1 fruit fly cellular context compared by ENCODE assay signal in the genomic region with DNA sequence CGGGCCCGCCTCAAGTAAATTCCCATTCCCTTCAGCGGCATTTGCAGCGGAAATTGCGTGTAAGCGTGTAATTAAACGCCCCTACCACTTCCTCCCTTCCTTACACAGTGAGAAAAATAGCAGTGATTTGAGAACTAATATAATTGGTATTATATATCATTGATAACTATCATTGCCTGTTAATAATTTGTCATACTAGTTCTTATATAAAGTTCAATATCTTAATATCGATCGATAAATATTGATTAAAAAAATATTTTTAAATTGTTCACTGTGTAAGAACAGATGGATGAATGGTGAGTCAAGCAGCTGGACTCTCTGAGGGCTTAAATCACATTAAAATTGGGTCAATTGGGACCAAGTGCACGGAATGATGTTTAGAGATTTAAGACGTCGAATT.
TF ChIP-seq lines count a peak whose summit lies in the region.

No protein-coding gene starts in this region.

TF ChIP-seq in whole organism, embryonic, 481 proteins besides CTCF, POLR2A, EP300 and RAD21 (continued from another document):
- peak; percentile 49 for TF ChIP-seq zf30C (GFP tag; optimal IDR thresholded peaks at IDR 0.05; lab: Kevin White, UChicago)
- TF ChIP-seq CG12942 (GFP tag; optimal IDR thresholded peaks at IDR 0.05; lab: Kevin White, UChicago), result no peak
- peak; percentile 56 for TF ChIP-seq Nf-YC (tag; optimal IDR thresholded peaks at IDR 0.05; lab: Kevin White, UChicago)
- TF ChIP-seq trem (tag; optimal IDR thresholded peaks at IDR 0.05; lab: Kevin White, UChicago), result peak; percentile 59
- peak; percentile 21 for TF ChIP-seq CG8359 (GFP tag; optimal IDR thresholded peaks at IDR 0.05; lab: Kevin White, UChicago; ENCODE audit: borderline replicate concordance)
- peak; percentile 49; the same call in 1 of the 2 replicates for TF ChIP-seq CG14014 (GFP tag; IDR thresholded peaks at IDR 0.05; lab: Robert Waterston, UW)
- TF ChIP-seq pita (GFP tag; optimal IDR thresholded peaks at IDR 0.05; lab: Kevin White, UChicago), result no peak
- TF ChIP-seq BEAF-32 (GFP tag; optimal IDR thresholded peaks at IDR 0.05; lab: Kevin White, UChicago), result no peak
- 0 out of 2 replicates have a peak, but pooled peaks have one; percentile 7 for TF ChIP-seq cas (GFP tag; IDR thresholded peaks at IDR 0.05; lab: Robert Waterston, UW)
- no peak for TF ChIP-seq wdn (GFP tag; IDR thresholded peaks at IDR 0.05; lab: Robert Waterston, UW)
- peak; percentile 32; the same call in 1 of the 2 replicates for TF ChIP-seq CG14667 (GFP tag; IDR thresholded peaks at IDR 0.05; lab: Robert Waterston, UW)
- TF ChIP-seq chn (GFP tag; optimal IDR thresholded peaks at IDR 0.05; lab: Kevin White, UChicago), result no peak
- peak; percentile 71 for TF ChIP-seq phol (tag; optimal IDR thresholded peaks at IDR 0.05; lab: Kevin White, UChicago)
- peak; percentile 18 for TF ChIP-seq CG30403 (GFP tag; optimal IDR thresholded peaks at IDR 0.05; lab: Kevin White, UChicago)
- TF ChIP-seq Lpt (GFP tag; optimal IDR thresholded peaks at IDR 0.05; lab: Kevin White, UChicago), result no peak
- TF ChIP-seq sim (GFP tag; IDR thresholded peaks at IDR 0.05; lab: Robert Waterston, UW), result peak; percentile 67; the same call in 1 of the 2 replicates
- TF ChIP-seq Scr (GFP tag; IDR thresholded peaks at IDR 0.05; lab: Robert Waterston, UW; ENCODE audit: partially characterized antibody), result no peak
- TF ChIP-seq Tbp (GFP tag; optimal IDR thresholded peaks at IDR 0.05; lab: Kevin White, UChicago), result no peak
- TF ChIP-seq prd (optimal IDR thresholded peaks at IDR 0.05; lab: Kevin White, UChicago), result no peak
- peak; percentile 57; the same call in 1 of the 3 replicates for TF ChIP-seq prd (GFP tag; IDR thresholded peaks at IDR 0.05; lab: Robert Waterston, UW)
- peak; percentile 50 for TF ChIP-seq Fer1 (GFP tag; optimal IDR thresholded peaks at IDR 0.05; lab: Kevin White, UChicago)
- TF ChIP-seq ham (GFP tag; IDR thresholded peaks at IDR 0.05; lab: Robert Waterston, UW), result no peak
- TF ChIP-seq CG34422 (GFP tag; IDR thresholded peaks at IDR 0.05; lab: Robert Waterston, UW), result 0 out of 3 replicates have a peak, but pooled peaks have one; percentile 50
- TF ChIP-seq Hand (GFP tag; optimal IDR thresholded peaks at IDR 0.05; lab: Kevin White, UChicago), result no peak
- no peak for TF ChIP-seq CG17612 (GFP tag; IDR thresholded peaks at IDR 0.05; lab: Robert Waterston, UW)
- no peak for TF ChIP-seq org-1 (GFP tag; optimal IDR thresholded peaks at IDR 0.05; lab: Kevin White, UChicago)
- TF ChIP-seq CG17829 (tag; optimal IDR thresholded peaks at IDR 0.05; lab: Kevin White, UChicago), result peak; percentile 76
- no peak for TF ChIP-seq bcd (GFP tag; optimal IDR thresholded peaks at IDR 0.05; lab: Kevin White, UChicago)
- peak; percentile 63 for TF ChIP-seq CG6689 (GFP tag; IDR thresholded peaks at IDR 0.05; lab: Robert Waterston, UW)
- no peak for TF ChIP-seq sna (GFP tag; IDR thresholded peaks at IDR 0.05; lab: Robert Waterston, UW; ENCODE audit: partially characterized antibody)
- TF ChIP-seq dati (GFP tag; IDR thresholded peaks at IDR 0.05; lab: Robert Waterston, UW), result no peak
- TF ChIP-seq sens (GFP tag; lab: Kevin White, UChicago), result peak; percentile 53
- peak; percentile 24; the same call in 1 of the 2 replicates for TF ChIP-seq CG4730 (GFP tag; IDR thresholded peaks at IDR 0.05; lab: Robert Waterston, UW)
- 0 out of 4 replicates have a peak, but pooled peaks have one; percentile 39 for TF ChIP-seq Gug (GFP tag; IDR thresholded peaks at IDR 0.05; lab: Robert Waterston, UW)
- no peak for TF ChIP-seq Myb (GFP tag; optimal IDR thresholded peaks at IDR 0.05; lab: Kevin White, UChicago)
- TF ChIP-seq stwl (tag; optimal IDR thresholded peaks at IDR 0.05; lab: Kevin White, UChicago), result peak; percentile 0
- peak; percentile 34 for TF ChIP-seq Sox100B (GFP tag; optimal IDR thresholded peaks at IDR 0.05; lab: Kevin White, UChicago)
- TF ChIP-seq oc (tag; optimal IDR thresholded peaks at IDR 0.05; lab: Kevin White, UChicago), result no peak
- TF ChIP-seq CG1647 (GFP tag; optimal IDR thresholded peaks at IDR 0.05; lab: Kevin White, UChicago), result no peak
- TF ChIP-seq gcm (GFP tag; optimal IDR thresholded peaks at IDR 0.05; lab: Kevin White, UChicago), result no peak
- TF ChIP-seq Nf-YA (GFP tag; IDR thresholded peaks at IDR 0.05; lab: Robert Waterston, UW), result no peak
- TF ChIP-seq nmo (GFP tag; optimal IDR thresholded peaks at IDR 0.05; lab: Kevin White, UChicago), result peak; percentile 20
- peak; percentile 8 for TF ChIP-seq CG4328 (GFP tag; optimal IDR thresholded peaks at IDR 0.05; lab: Kevin White, UChicago)
- TF ChIP-seq otp (GFP tag; IDR thresholded peaks at IDR 0.05; lab: Robert Waterston, UW), result 0 out of 3 replicates have a peak, but pooled peaks have one; percentile 8
- no peak for TF ChIP-seq luna (GFP tag; optimal IDR thresholded peaks at IDR 0.05; lab: Kevin White, UChicago)
- peak; percentile 13 for TF ChIP-seq exex (tag; optimal IDR thresholded peaks at IDR 0.05; lab: Kevin White, UChicago)
- no peak for TF ChIP-seq CG14050 (GFP tag; IDR thresholded peaks at IDR 0.05; lab: Robert Waterston, UW)
- peak; percentile 42; the same call in 1 of the 2 replicates for TF ChIP-seq CG4404 (GFP tag; IDR thresholded peaks at IDR 0.05; lab: Robert Waterston, UW)
- TF ChIP-seq lmd (GFP tag; IDR thresholded peaks at IDR 0.05; lab: Robert Waterston, UW), result peak; percentile 50
